Worm (Caenorhabditis elegans) whole organism, L3 larva: Measurements from ENCODE around the gene F53B2.5.

Experiments
- ceh-9 ChIP-seq: sonication (generic microtip); optimal IDR thresholded peaks from 2 replicates; lab custom pipeline; 2018; ENCODE audit warnings: missing biosample characterization, missing genetic modification characterization
- daf-12 ChIP-seq: fragments of 150-350 bp; optimal IDR thresholded peaks from 2 replicates; lab custom pipeline; 2014; ENCODE audit warnings: missing biosample characterization, missing genetic modification reagents, missing genetic modification characterization
- egl-27 ChIP-seq: sonication (generic microtip); optimal IDR thresholded peaks from 4 replicates; lab custom pipeline; 2017; ENCODE audit warnings: missing biosample characterization, missing genetic modification reagents, missing genetic modification characterization
- elt-1 ChIP-seq: fragments of 150-350 bp; optimal IDR thresholded peaks from 2 replicates; lab custom pipeline; 2014; ENCODE audit warnings: missing biosample characterization, missing genetic modification characterization
- mdl-1 ChIP-seq: fragments of 150-350 bp; optimal IDR thresholded peaks from 2 replicates; lab custom pipeline; 2014; ENCODE audit warnings: missing biosample characterization, missing genetic modification characterization
- skn-1 ChIP-seq: fragments of 150-350 bp; optimal IDR thresholded peaks from 2 replicates; lab custom pipeline; 2014; ENCODE audit warnings: missing biosample characterization, missing genetic modification characterization
- zag-1 ChIP-seq: fragments of 150-350 bp; optimal IDR thresholded peaks from 2 replicates; lab custom pipeline; 2014; ENCODE audit warnings: missing biosample characterization, missing genetic modification characterization

DNA sequence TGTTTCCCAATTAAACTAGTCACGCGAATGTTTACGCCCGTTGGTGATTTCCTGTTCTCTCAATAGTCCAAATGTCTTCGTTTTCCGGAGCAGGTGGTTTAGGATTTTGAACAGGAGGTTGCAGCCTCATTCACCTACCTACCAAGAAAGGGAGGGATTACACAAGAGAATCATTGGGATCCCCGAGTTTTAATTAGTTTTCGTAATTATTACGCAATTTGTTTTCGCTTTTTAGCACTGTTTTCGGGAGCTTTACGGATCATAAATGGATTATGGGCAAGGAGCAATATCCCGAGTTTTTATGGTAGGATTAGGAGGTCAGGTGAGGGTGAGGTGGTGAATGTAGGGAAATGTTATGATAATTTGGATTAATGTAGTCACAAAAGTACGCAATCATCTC is 15.0 kb upstream of the F53B2.5 start:
- TF ChIP-seq egl-27 (tag; lab: Kevin White, UChicago), result no peak
- no peak for TF ChIP-seq ceh-9 (tag; lab: Kevin White, UChicago)
- no peak for TF ChIP-seq elt-1 (tag; lab: Kevin White, UChicago)
- TF ChIP-seq mdl-1 (tag; lab: Kevin White, UChicago), result no peak
- TF ChIP-seq daf-12 (tag; lab: Kevin White, UChicago), result no peak
- no peak for TF ChIP-seq skn-1 (tag; lab: Kevin White, UChicago)
- no peak for TF ChIP-seq zag-1 (tag; lab: Kevin White, UChicago)
